Fruit fly (Drosophila melanogaster) whole organism, embryonic: ENCODE results near the gene CG42525.
A peak's percentile ranks its signal among the peaks of the same experiment; 100 is the strongest.

Experiments
- Asciz ChIP-seq: fragments of 200-800 bp; sonication (Bioruptor generic); optimal IDR thresholded peaks from 2 replicates; lab custom pipeline; 2017; ENCODE audit warnings: missing biosample characterization, mild to moderate bottlenecking, missing genetic modification characterization, missing genetic modification reagents
- BtbVII ChIP-seq: fragments of 200-800 bp; sonication (Bioruptor generic); optimal IDR thresholded peaks from 3 replicates; lab custom pipeline; 2017; ENCODE audit warnings: missing biosample characterization, mild to moderate bottlenecking, missing genetic modification characterization
- CG10209 ChIP-seq: fragments of 200-800 bp; sonication (Bioruptor generic); optimal IDR thresholded peaks from 3 replicates; lab custom pipeline; 2017; ENCODE audit warnings: missing biosample characterization, mild to moderate bottlenecking, missing genetic modification characterization, missing genetic modification reagents
- CG10267 ChIP-seq: fragments of 200-800 bp; sonication (Bioruptor generic); optimal IDR thresholded peaks from 2 replicates; lab custom pipeline; 2018; ENCODE audit warnings: missing biosample characterization, mild to moderate bottlenecking, missing genetic modification characterization, moderate library complexity
- CG10543 ChIP-seq: fragments of 200-800 bp; sonication (Bioruptor generic); optimal IDR thresholded peaks from 3 replicates; lab custom pipeline; 2017; ENCODE audit warnings: missing biosample characterization, mild to moderate bottlenecking, missing genetic modification characterization, moderate library complexity
- CG10565 ChIP-seq: fragments of 200-800 bp; sonication (Bioruptor generic); optimal IDR thresholded peaks from 3 replicates; lab custom pipeline; 2016; ENCODE audit warnings: missing biosample characterization, mild to moderate bottlenecking, missing genetic modification characterization
- CG11723 ChIP-seq: fragments of 200-800 bp; sonication (Bioruptor generic); optimal IDR thresholded peaks from 2 replicates; lab custom pipeline; 2017; ENCODE audit warnings: missing biosample characterization, mild to moderate bottlenecking, missing genetic modification characterization
- CG17568 ChIP-seq: fragments of 200-800 bp; sonication (Bioruptor generic); optimal IDR thresholded peaks from 2 replicates; lab custom pipeline; 2018; ENCODE audit warnings: missing biosample characterization, mild to moderate bottlenecking, missing genetic modification characterization, moderate library complexity
- CG2875 ChIP-seq: fragments of 200-800 bp; sonication (Bioruptor generic); optimal IDR thresholded peaks from 2 replicates; lab custom pipeline; 2017; ENCODE audit warnings: missing biosample characterization, mild to moderate bottlenecking, missing genetic modification characterization, missing genetic modification reagents
- CG3163 ChIP-seq: fragments of 200-800 bp; sonication (Bioruptor generic); optimal IDR thresholded peaks from 3 replicates; lab custom pipeline; 2016; ENCODE audit warnings: missing biosample characterization, missing genetic modification characterization
- CG3407 ChIP-seq: fragments of 200-800 bp; sonication (Bioruptor generic); optimal IDR thresholded peaks from 2 replicates; lab custom pipeline; 2018; ENCODE audit warnings: missing biosample characterization, mild to moderate bottlenecking, missing genetic modification characterization
- CG34376 ChIP-seq: fragments of 200-800 bp; sonication (Bioruptor generic); optimal IDR thresholded peaks from 2 replicates; lab custom pipeline; 2018; ENCODE audit warnings: missing biosample characterization, mild to moderate bottlenecking, missing genetic modification characterization
- CG34422 ChIP-seq: fragments of 200-800 bp; sonication (Bioruptor generic); IDR thresholded peaks from 3 replicates; pipeline ENCODE4 v1.3.6; 2022; ENCODE audit warnings: missing biosample characterization, missing genetic modification characterization
- CG3726 ChIP-seq: fragments of 200-800 bp; sonication (Bioruptor generic); IDR thresholded peaks from 3 replicates; pipeline ENCODE4, ENCODE4 v1.3.6; 2022; ENCODE audit warnings: missing biosample characterization, missing genetic modification characterization
- CG3995 ChIP-seq: fragments of 200-800 bp; sonication (Bioruptor generic); optimal IDR thresholded peaks from 3 replicates; lab custom pipeline; 2016; ENCODE audit warnings: missing biosample characterization, missing genetic modification characterization
- CG4360 ChIP-seq: fragments of 200-800 bp; sonication (Bioruptor generic); IDR thresholded peaks from 2 replicates; pipeline ENCODE4 v1.3.6; 2022; ENCODE audit warnings: missing biosample characterization, missing genetic modification characterization
- CG6254 ChIP-seq: fragments of 200-800 bp; sonication (Bioruptor generic); optimal IDR thresholded peaks from 3 replicates; lab custom pipeline; 2017; ENCODE audit warnings: mild to moderate bottlenecking, missing biosample characterization, missing genetic modification reagents, missing genetic modification characterization
- CG8089 ChIP-seq: fragments of 200-800 bp; sonication (Bioruptor generic); optimal IDR thresholded peaks from 3 replicates; lab custom pipeline; 2016; ENCODE audit warnings: missing biosample characterization, missing genetic modification characterization
- D ChIP-seq, 2 experiments: fragments of 200-800 bp in 1 of 2; fragments of >200 bp in 1 of 2; sonication (Bioruptor generic) in 1 of 2; optimal IDR thresholded peaks; 2 replicates in 1 of 2; 3 replicates in 1 of 2; lab custom pipeline; 2017; ENCODE audit warnings: mild to moderate bottlenecking in 1 of 2, missing biosample characterization in 1 of 2, missing genetic modification characterization in 1 of 2, missing genetic modification reagents in 1 of 2
- Dbx ChIP-seq: fragments of 200-800 bp; sonication (Bioruptor generic); IDR thresholded peaks from 3 replicates; pipeline ENCODE4 v1.3.6; 2022; ENCODE audit warnings: missing biosample characterization, missing genetic modification characterization
- Doc3 ChIP-seq: fragments of 200-800 bp; sonication (Bioruptor generic); IDR thresholded peaks from 3 replicates; pipeline ENCODE4 v1.3.6; 2022; ENCODE audit warnings: missing biosample characterization, missing genetic modification characterization; ENCODE audit not compliant: partially characterized antibody
- Hand ChIP-seq: fragments of 200-800 bp; sonication (Bioruptor generic); optimal IDR thresholded peaks from 2 replicates; lab custom pipeline; 2017; ENCODE audit warnings: mild to moderate bottlenecking, missing biosample characterization, missing genetic modification reagents, missing genetic modification characterization
- Med ChIP-seq: fragments of 200-800 bp; sonication (Bioruptor generic); peaks from one replicate; lab custom pipeline; 2016; ENCODE audit warnings: missing biosample characterization, missing genetic modification characterization, mild to moderate bottlenecking, inconsistent platforms, moderate library complexity
- Rfx ChIP-seq: fragments of 200-800 bp; sonication (Bioruptor generic); IDR thresholded peaks from 2 replicates; pipeline ENCODE4 v1.3.6; 2022; ENCODE audit warnings: missing biosample characterization, missing genetic modification characterization
- Vsx1 ChIP-seq: fragments of 200-800 bp; sonication (Bioruptor generic); optimal IDR thresholded peaks from 2 replicates; lab custom pipeline; 2017; ENCODE audit warnings: missing biosample characterization, mild to moderate bottlenecking, missing genetic modification characterization, missing genetic modification reagents
- cas ChIP-seq: fragments of 200-800 bp; sonication (Bioruptor generic); IDR thresholded peaks from 2 replicates; pipeline ENCODE4 v1.3.6; 2022; ENCODE audit warnings: missing biosample characterization, missing genetic modification characterization
- da ChIP-seq: fragments of 200-800 bp; sonication (Bioruptor generic); optimal IDR thresholded peaks from 2 replicates; lab custom pipeline; 2016; ENCODE audit warnings: missing biosample characterization, missing genetic modification characterization
- dati ChIP-seq: fragments of 200-800 bp; sonication (Bioruptor generic); IDR thresholded peaks from 2 replicates; pipeline ENCODE4 v1.3.6; 2022; ENCODE audit warnings: missing biosample characterization, missing genetic modification characterization
- dm ChIP-seq: fragments of 200-800 bp; sonication (Bioruptor generic); optimal IDR thresholded peaks from 3 replicates; lab custom pipeline; 2016; ENCODE audit warnings: missing biosample characterization, missing genetic modification characterization
- en ChIP-seq: fragments of 200-800 bp; sonication (Bioruptor generic); optimal IDR thresholded peaks from 2 replicates; lab custom pipeline; 2016; ENCODE audit warnings: missing biosample characterization, missing genetic modification characterization
- exex ChIP-seq: fragments of 200-800 bp; sonication (Bioruptor generic); optimal IDR thresholded peaks from 4 replicates; lab custom pipeline; 2018; ENCODE audit warnings: missing biosample characterization, mild to moderate bottlenecking, missing genetic modification characterization, moderate library complexity
- fd102C ChIP-seq: fragments of 200-800 bp; sonication (Bioruptor generic); optimal IDR thresholded peaks from 2 replicates; lab custom pipeline; 2018; ENCODE audit warnings: missing biosample characterization, mild to moderate bottlenecking, missing genetic modification characterization, moderate library complexity
- gce ChIP-seq: fragments of 200-800 bp; sonication (Bioruptor generic); IDR thresholded peaks from 3 replicates; pipeline ENCODE4 v1.3.6; 2022; ENCODE audit warnings: missing biosample characterization, missing genetic modification characterization
- hb ChIP-seq: fragments of 200-800 bp; sonication (Bioruptor generic); IDR thresholded peaks from 3 replicates; pipeline ENCODE4 v1.3.6; 2022; ENCODE audit warnings: missing biosample characterization, missing genetic modification characterization; ENCODE audit not compliant: partially characterized antibody
- lmd ChIP-seq: fragments of 200-800 bp; sonication (Bioruptor generic); IDR thresholded peaks from 2 replicates; pipeline ENCODE4 v1.3.6; 2022; ENCODE audit warnings: missing biosample characterization, missing genetic modification characterization
- nau ChIP-seq: fragments of 200-800 bp; sonication (Bioruptor generic); optimal IDR thresholded peaks from 3 replicates; lab custom pipeline; 2017; ENCODE audit warnings: missing biosample characterization, mild to moderate bottlenecking, missing genetic modification characterization, missing genetic modification reagents
- nom ChIP-seq: fragments of 200-800 bp; sonication (Bioruptor generic); optimal IDR thresholded peaks from 2 replicates; lab custom pipeline; 2017; ENCODE audit warnings: missing biosample characterization, missing genetic modification characterization, mild to moderate bottlenecking, moderate library complexity, missing genetic modification reagents
- pan ChIP-seq, 4 experiments: fragments of >200 bp in 3 of 4; fragments of 200-800 bp in 1 of 4; sonication (Bioruptor generic) in 1 of 4; optimal IDR thresholded peaks in 3 of 4; IDR thresholded peaks in 1 of 4; 2 replicates each; pipeline versions ENCODE4 v1.3.6 to Lab custom; 2017 to 2022; ENCODE audit warnings: missing biosample characterization in 2 of 4, missing genetic modification characterization in 2 of 4, mixed read lengths in 1 of 4
- pb ChIP-seq: fragments of 200-800 bp; sonication (Bioruptor generic); optimal IDR thresholded peaks from 3 replicates; lab custom pipeline; 2016; ENCODE audit warnings: missing biosample characterization, missing genetic modification characterization
- pros ChIP-seq: fragments of 200-800 bp; sonication (Bioruptor generic); optimal IDR thresholded peaks from 3 replicates; lab custom pipeline; 2019; ENCODE audit warnings: missing biosample characterization, mild to moderate bottlenecking, missing genetic modification characterization, moderate library complexity
- pum ChIP-seq: fragments of 200-800 bp; sonication (Bioruptor generic); optimal IDR thresholded peaks from 2 replicates; lab custom pipeline; 2016; ENCODE audit warnings: missing biosample characterization, missing genetic modification characterization
- repo ChIP-seq: fragments of 200-800 bp; sonication (Bioruptor generic); optimal IDR thresholded peaks from 2 replicates; lab custom pipeline; 2016; ENCODE audit warnings: missing biosample characterization, missing genetic modification characterization
- salm ChIP-seq: fragments of 200-800 bp; sonication (Bioruptor generic); optimal IDR thresholded peaks from 2 replicates; lab custom pipeline; 2018; ENCODE audit warnings: missing biosample characterization, mild to moderate bottlenecking, missing genetic modification characterization
- sim ChIP-seq: fragments of 200-800 bp; sonication (Bioruptor generic); IDR thresholded peaks from 2 replicates; pipeline ENCODE4 v1.3.6; 2022; ENCODE audit warnings: missing biosample characterization, missing genetic modification characterization
- slp2 ChIP-seq: fragments of 200-800 bp; sonication (Bioruptor generic); optimal IDR thresholded peaks from 2 replicates; lab custom pipeline; 2016; ENCODE audit warnings: missing biosample characterization, missing genetic modification characterization
- sob ChIP-seq: fragments of 200-800 bp; sonication (Bioruptor generic); IDR thresholded peaks from 2 replicates; pipeline ENCODE4 v1.3.6; 2022; ENCODE audit warnings: missing biosample characterization, missing genetic modification characterization
- vfl ChIP-seq: fragments of 200-800 bp; sonication (Bioruptor generic); optimal IDR thresholded peaks from 2 replicates; lab custom pipeline; 2016; ENCODE audit warnings: missing biosample characterization, missing genetic modification characterization
- vnd ChIP-seq: fragments of 200-800 bp; sonication (Bioruptor generic); IDR thresholded peaks from 3 replicates; pipeline ENCODE4 v1.3.6; 2022; ENCODE audit warnings: missing biosample characterization, missing genetic modification characterization; ENCODE audit not compliant: partially characterized antibody

The CG42525 gene

dm6 chr3L:3225769-3226457 is 36.4 kb upstream of the CG42525 start (continued):
- TF ChIP-seq CG8089 (GFP tag; lab: Kevin White, UChicago): no peak
- peak; percentile 54 for TF ChIP-seq Hand (GFP tag; lab: Kevin White, UChicago)
- TF ChIP-seq lmd (GFP tag; lab: Robert Waterston, UW): no peak
- peak; percentile 3 for TF ChIP-seq dm (GFP tag; lab: Kevin White, UChicago)
- TF ChIP-seq CG3407 (GFP tag; lab: Kevin White, UChicago): no peak
- TF ChIP-seq cas: no peak
- TF ChIP-seq CG10209: no peak
- no peak for TF ChIP-seq exex (tag; lab: Kevin White, UChicago)
- TF ChIP-seq CG4360: no peak
- TF ChIP-seq Med (GFP tag; lab: Kevin White, UChicago): peak; percentile 22
- peak; percentile 28; the same call in 1 of the 3 replicates for TF ChIP-seq CG34422 (GFP tag; lab: Robert Waterston, UW)
- TF ChIP-seq pum: no peak
- peak; percentile 60 for TF ChIP-seq CG34376 (GFP tag; lab: Kevin White, UChicago)
- peak; percentile 20; the same call in 1 of the 2 replicates for TF ChIP-seq sob
- no peak for TF ChIP-seq Vsx1 (GFP tag; lab: Kevin White, UChicago)
- no peak for TF ChIP-seq CG3995 (GFP tag; lab: Kevin White, UChicago)
- no peak for TF ChIP-seq salm (tag; lab: Kevin White, UChicago)
- peak; percentile 66 for TF ChIP-seq CG3163 (GFP tag; lab: Kevin White, UChicago)
- no peak for TF ChIP-seq repo (GFP tag; lab: Kevin White, UChicago)
- no peak for TF ChIP-seq CG10565 (GFP tag; lab: Kevin White, UChicago)
- peak; percentile 68 for TF ChIP-seq nom (GFP tag; lab: Kevin White, UChicago)
- 0 out of 3 replicates have a peak, but pooled peaks have one; percentile 18 for TF ChIP-seq hb (GFP tag; lab: Robert Waterston, UW)
- TF ChIP-seq da (GFP tag; lab: Kevin White, UChicago): no peak
- TF ChIP-seq Asciz (GFP tag; lab: Kevin White, UChicago): no peak
- TF ChIP-seq CG10543 (GFP tag; lab: Kevin White, UChicago): peak; percentile 23
- TF ChIP-seq Doc3 (GFP tag; lab: Robert Waterston, UW): 0 out of 3 replicates have a peak, but pooled peaks have one; percentile 5
- TF ChIP-seq sim (GFP tag; lab: Robert Waterston, UW): no peak
- TF ChIP-seq CG10267 (tag; lab: Kevin White, UChicago): no peak
- no peak for TF ChIP-seq vnd (GFP tag; lab: Robert Waterston, UW)
- TF ChIP-seq slp2 (GFP tag; lab: Kevin White, UChicago): no peak
- TF ChIP-seq gce (GFP tag; lab: Robert Waterston, UW): no peak
- peak; percentile 58 for TF ChIP-seq pros
- TF ChIP-seq BtbVII (GFP tag; lab: Kevin White, UChicago): peak; percentile 51
- TF ChIP-seq Dbx: 0 out of 3 replicates have a peak, but pooled peaks have one; percentile 13
- TF ChIP-seq pan (optimal IDR thresholded peaks at IDR 0.05; lab: Kevin White, UChicago): no peak
- TF ChIP-seq pan (GFP tag; optimal IDR thresholded peaks at IDR 0.05 in 1 of 2, IDR thresholded peaks at IDR 0.05 in 1 of 2): no peak
- TF ChIP-seq fd102C (GFP tag; lab: Kevin White, UChicago): no peak
- no peak for TF ChIP-seq CG11723 (GFP tag; lab: Kevin White, UChicago)
- TF ChIP-seq CG3726 (GFP tag; lab: Robert Waterston, UW): no peak
- no peak for TF ChIP-seq Rfx (GFP tag; lab: Robert Waterston, UW)
- TF ChIP-seq D (optimal IDR thresholded peaks at IDR 0.05; lab: Kevin White, UChicago): no peak
- no peak for TF ChIP-seq D (GFP tag; optimal IDR thresholded peaks at IDR 0.05; lab: Kevin White, UChicago)
- peak; percentile 9 for TF ChIP-seq vfl (GFP tag; lab: Kevin White, UChicago)
- TF ChIP-seq CG17568 (GFP tag; lab: Kevin White, UChicago): no peak
- no peak for TF ChIP-seq pb (GFP tag; lab: Kevin White, UChicago)
- TF ChIP-seq CG2875 (GFP tag; lab: Kevin White, UChicago): no peak
- TF ChIP-seq CG6254 (GFP tag; lab: Kevin White, UChicago): peak; percentile 20
- no peak for TF ChIP-seq nau (GFP tag; lab: Kevin White, UChicago)
- no peak for TF ChIP-seq dati (GFP tag; lab: Robert Waterston, UW)
- TF ChIP-seq en: no peak
